Fruit fly (Drosophila melanogaster) whole organism, embryonic: ENCODE data around the gene Nup93-1.

Experiments
- Aef1 ChIP-seq: fragments of 200-800 bp; sonication (Bioruptor generic); IDR thresholded peaks from 3 replicates; pipeline ENCODE4 v1.3.6; 2022; ENCODE audit warnings: missing biosample characterization, missing genetic modification characterization
- Atf-2 ChIP-seq: fragments of 200-800 bp; sonication (Bioruptor generic); optimal IDR thresholded peaks from 2 replicates; lab custom pipeline; 2016; ENCODE audit warnings: missing biosample characterization, missing genetic modification characterization
- CG10565 ChIP-seq: fragments of 200-800 bp; sonication (Bioruptor generic); optimal IDR thresholded peaks from 3 replicates; lab custom pipeline; 2016; ENCODE audit warnings: missing biosample characterization, mild to moderate bottlenecking, missing genetic modification characterization
- CG12071 ChIP-seq: fragments of 200-800 bp; sonication (Bioruptor generic); optimal IDR thresholded peaks from 3 replicates; lab custom pipeline; 2018; ENCODE audit warnings: missing biosample characterization, mild to moderate bottlenecking, missing genetic modification characterization
- CG13424 ChIP-seq: fragments of 200-800 bp; sonication (Bioruptor generic); optimal IDR thresholded peaks from 2 replicates; lab custom pipeline; 2019; ENCODE audit warnings: missing biosample characterization, mild to moderate bottlenecking, missing genetic modification characterization, moderate library complexity
- CG13894 ChIP-seq: fragments of 200-800 bp; sonication (Bioruptor generic); optimal IDR thresholded peaks from 3 replicates; lab custom pipeline; 2018; ENCODE audit warnings: missing biosample characterization, mild to moderate bottlenecking, missing genetic modification characterization, moderate library complexity
- CG15479 ChIP-seq: fragments of 200-800 bp; sonication (Bioruptor generic); optimal IDR thresholded peaks from 3 replicates; lab custom pipeline; 2019; ENCODE audit warnings: missing biosample characterization, mild to moderate bottlenecking, missing genetic modification characterization, moderate library complexity
- CG15601 ChIP-seq: fragments of 200-800 bp; sonication (Bioruptor generic); optimal IDR thresholded peaks from 3 replicates; lab custom pipeline; 2019; ENCODE audit warnings: missing biosample characterization, mild to moderate bottlenecking, missing genetic modification characterization, moderate library complexity
- CG31441 ChIP-seq: fragments of 200-800 bp; sonication (Bioruptor generic); IDR thresholded peaks from 2 replicates; pipeline ENCODE4 v1.3.6; 2022; ENCODE audit warnings: missing biosample characterization, missing genetic modification characterization
- CG3995 ChIP-seq: fragments of 200-800 bp; sonication (Bioruptor generic); optimal IDR thresholded peaks from 3 replicates; lab custom pipeline; 2016; ENCODE audit warnings: missing biosample characterization, missing genetic modification characterization
- CG5953 ChIP-seq: fragments of 200-800 bp; sonication (Bioruptor generic); IDR thresholded peaks from 2 replicates; pipeline ENCODE4 v1.3.6; 2022; ENCODE audit warnings: missing biosample characterization, missing genetic modification characterization
- CG6254 ChIP-seq: fragments of 200-800 bp; sonication (Bioruptor generic); optimal IDR thresholded peaks from 3 replicates; lab custom pipeline; 2017; ENCODE audit warnings: mild to moderate bottlenecking, missing biosample characterization, missing genetic modification reagents, missing genetic modification characterization
- CG6654 ChIP-seq: fragments of 200-800 bp; sonication (Bioruptor generic); optimal IDR thresholded peaks from 2 replicates; lab custom pipeline; 2017; ENCODE audit warnings: missing biosample characterization, mild to moderate bottlenecking, missing genetic modification characterization
- CG6854 ChIP-seq: fragments of 200-800 bp; sonication (Bioruptor generic); optimal IDR thresholded peaks from 3 replicates; lab custom pipeline; 2017; ENCODE audit warnings: missing biosample characterization, mild to moderate bottlenecking, missing genetic modification characterization
- CG7556 ChIP-seq: fragments of 200-800 bp; sonication (Bioruptor generic); optimal IDR thresholded peaks from 2 replicates; lab custom pipeline; 2017; ENCODE audit warnings: missing biosample characterization, mild to moderate bottlenecking, missing genetic modification characterization
- CG9797 ChIP-seq: fragments of 200-800 bp; sonication (Bioruptor generic); optimal IDR thresholded peaks from 3 replicates; lab custom pipeline; 2018; ENCODE audit warnings: missing biosample characterization, mild to moderate bottlenecking, missing genetic modification characterization
- CG9817 ChIP-seq: fragments of 200-800 bp; sonication (Bioruptor generic); optimal IDR thresholded peaks from 2 replicates; lab custom pipeline; 2018; ENCODE audit warnings: missing biosample characterization, mild to moderate bottlenecking, missing genetic modification characterization, moderate library complexity
- D ChIP-seq, 2 experiments: fragments of 200-800 bp in 1 of 2; fragments of >200 bp in 1 of 2; sonication (Bioruptor generic) in 1 of 2; optimal IDR thresholded peaks; 2 replicates in 1 of 2; 3 replicates in 1 of 2; lab custom pipeline; 2017; ENCODE audit warnings: mild to moderate bottlenecking in 1 of 2, missing biosample characterization in 1 of 2, missing genetic modification characterization in 1 of 2, missing genetic modification reagents in 1 of 2
- Dll ChIP-seq: fragments of 200-800 bp; sonication (Bioruptor generic); IDR thresholded peaks from 4 replicates; pipeline ENCODE4 v1.3.6; 2022; ENCODE audit warnings: missing biosample characterization, missing genetic modification characterization; ENCODE audit not compliant: partially characterized antibody
- Ets65A ChIP-seq: fragments of 200-800 bp; sonication (Bioruptor generic); peaks from one replicate; lab custom pipeline; 2016; ENCODE audit warnings: missing biosample characterization, missing genetic modification characterization
- Fer1 ChIP-seq: fragments of 200-800 bp; sonication (Bioruptor generic); optimal IDR thresholded peaks from 2 replicates; lab custom pipeline; 2017; ENCODE audit warnings: missing biosample characterization, mild to moderate bottlenecking, missing genetic modification characterization
- Mes4 ChIP-seq: fragments of 200-800 bp; sonication (Bioruptor generic); optimal IDR thresholded peaks from 2 replicates; lab custom pipeline; 2016; ENCODE audit warnings: missing biosample characterization, missing genetic modification characterization
- Optix ChIP-seq: fragments of 200-800 bp; sonication (Bioruptor generic); IDR thresholded peaks from 3 replicates; pipeline ENCODE4 v1.3.6; 2022; ENCODE audit warnings: missing biosample characterization, missing genetic modification characterization
- PHDP ChIP-seq: fragments of 200-800 bp; sonication (Bioruptor generic); optimal IDR thresholded peaks from 3 replicates; lab custom pipeline; 2018; ENCODE audit warnings: missing biosample characterization, mild to moderate bottlenecking, missing genetic modification characterization, moderate library complexity
- Ptx1 ChIP-seq: fragments of 200-800 bp; sonication (Bioruptor generic); IDR thresholded peaks from 2 replicates; pipeline ENCODE4 v1.3.6; 2022; ENCODE audit warnings: missing biosample characterization, missing genetic modification characterization
- abd-A ChIP-seq: fragments of 200-800 bp; sonication (Bioruptor generic); optimal IDR thresholded peaks from 3 replicates; lab custom pipeline; 2019; ENCODE audit warnings: missing biosample characterization, mild to moderate bottlenecking, missing genetic modification characterization, moderate library complexity
- al ChIP-seq: fragments of 200-800 bp; sonication (Bioruptor generic); IDR thresholded peaks from 2 replicates; pipeline ENCODE4 v1.3.6; 2022; ENCODE audit warnings: missing biosample characterization, missing genetic modification characterization
- caup ChIP-seq: fragments of 200-800 bp; sonication (Bioruptor generic); optimal IDR thresholded peaks from 3 replicates; lab custom pipeline; 2017; ENCODE audit warnings: missing biosample characterization, mild to moderate bottlenecking, missing genetic modification characterization, moderate library complexity; ENCODE audit not compliant: severe bottlenecking
- dpn ChIP-seq, 2 experiments: fragments of 200-800 bp; sonication (Bioruptor generic); optimal IDR thresholded peaks; 3 replicates each; lab custom pipeline; 2016; ENCODE audit warnings: missing biosample characterization in 2 of 2, missing genetic modification characterization in 2 of 2
- fd102C ChIP-seq: fragments of 200-800 bp; sonication (Bioruptor generic); optimal IDR thresholded peaks from 2 replicates; lab custom pipeline; 2018; ENCODE audit warnings: missing biosample characterization, mild to moderate bottlenecking, missing genetic modification characterization, moderate library complexity
- gem ChIP-seq: fragments of 200-800 bp; sonication (Bioruptor generic); optimal IDR thresholded peaks from 2 replicates; lab custom pipeline; 2019; ENCODE audit warnings: missing biosample characterization, mild to moderate bottlenecking, missing genetic modification characterization, moderate library complexity
- kay ChIP-seq: fragments of 200-800 bp; sonication (Bioruptor generic); optimal IDR thresholded peaks from 2 replicates; lab custom pipeline; 2016; ENCODE audit warnings: missing biosample characterization, missing genetic modification characterization
- lmd ChIP-seq: fragments of 200-800 bp; sonication (Bioruptor generic); IDR thresholded peaks from 2 replicates; pipeline ENCODE4 v1.3.6; 2022; ENCODE audit warnings: missing biosample characterization, missing genetic modification characterization
- lola ChIP-seq, 3 experiments: fragments of >200 bp in 2 of 3; fragments of 200-800 bp in 1 of 3; sonication (Bioruptor generic) in 1 of 3; optimal IDR thresholded peaks; 2 replicates each; lab custom pipeline; 2017 to 2019; ENCODE audit warnings: missing biosample characterization in 3 of 3, missing genetic modification characterization in 3 of 3, mild to moderate bottlenecking in 1 of 3, moderate library complexity in 1 of 3
- lov ChIP-seq, 2 experiments: fragments of 200-800 bp in 1 of 2; fragments of >200 bp in 1 of 2; sonication (Bioruptor generic) in 1 of 2; IDR thresholded peaks in 1 of 2; optimal IDR thresholded peaks in 1 of 2; 2 replicates in 1 of 2; 3 replicates in 1 of 2; pipeline versions ENCODE4 v1.3.6 to Lab custom; 2017 to 2022; ENCODE audit warnings: missing biosample characterization in 1 of 2, missing genetic modification characterization in 1 of 2
- luna ChIP-seq: fragments of 200-800 bp; sonication (Bioruptor generic); optimal IDR thresholded peaks from 2 replicates; lab custom pipeline; 2016; ENCODE audit warnings: missing biosample characterization, missing genetic modification characterization
- odd ChIP-seq: fragments of 200-800 bp; sonication (Bioruptor generic); optimal IDR thresholded peaks from 2 replicates; lab custom pipeline; 2017; ENCODE audit warnings: missing biosample characterization, mild to moderate bottlenecking, missing genetic modification characterization
- phol ChIP-seq: fragments of 200-800 bp; sonication (Bioruptor generic); optimal IDR thresholded peaks from 3 replicates; lab custom pipeline; 2018; ENCODE audit warnings: missing biosample characterization, mild to moderate bottlenecking, missing genetic modification characterization, moderate library complexity
- pnt ChIP-seq: fragments of 200-800 bp; sonication (Bioruptor generic); optimal IDR thresholded peaks from 3 replicates; lab custom pipeline; 2016; ENCODE audit warnings: missing biosample characterization, missing genetic modification characterization
- row ChIP-seq: fragments of 200-800 bp; sonication (Bioruptor generic); IDR thresholded peaks from 3 replicates; pipeline ENCODE4 v1.3.6; 2022; ENCODE audit warnings: missing biosample characterization, missing genetic modification characterization
- sd ChIP-seq: fragments of 200-800 bp; sonication (Bioruptor generic); optimal IDR thresholded peaks from 3 replicates; lab custom pipeline; 2018; ENCODE audit warnings: missing biosample characterization, mild to moderate bottlenecking, missing genetic modification characterization, moderate library complexity
- shn ChIP-seq: fragments of 200-800 bp; sonication (Bioruptor generic); optimal IDR thresholded peaks from 3 replicates; lab custom pipeline; 2016; ENCODE audit warnings: missing biosample characterization, missing genetic modification characterization
- sim ChIP-seq: fragments of 200-800 bp; sonication (Bioruptor generic); IDR thresholded peaks from 2 replicates; pipeline ENCODE4 v1.3.6; 2022; ENCODE audit warnings: missing biosample characterization, missing genetic modification characterization
- sisA ChIP-seq: fragments of 200-800 bp; sonication (Bioruptor generic); IDR thresholded peaks from 2 replicates; pipeline ENCODE4 v1.3.6; 2022; ENCODE audit warnings: missing biosample characterization, missing genetic modification characterization
- slbo ChIP-seq: fragments of 200-800 bp; sonication (Bioruptor generic); IDR thresholded peaks from 2 replicates; pipeline ENCODE4 v1.3.6; 2022; ENCODE audit warnings: missing biosample characterization, missing genetic modification characterization
- tgo ChIP-seq: fragments of 200-800 bp; sonication (Bioruptor generic); IDR thresholded peaks from 3 replicates; pipeline ENCODE4 v1.3.6; 2022; ENCODE audit warnings: missing biosample characterization, missing genetic modification characterization
- unpg ChIP-seq: fragments of 200-800 bp; sonication (Bioruptor generic); optimal IDR thresholded peaks from 3 replicates; lab custom pipeline; 2018; ENCODE audit warnings: missing biosample characterization, mild to moderate bottlenecking, missing genetic modification characterization, moderate library complexity
- yki ChIP-seq: fragments of >200 bp; optimal IDR thresholded peaks from 3 replicates; lab custom pipeline; 2018

The Nup93-1 gene

DNA sequence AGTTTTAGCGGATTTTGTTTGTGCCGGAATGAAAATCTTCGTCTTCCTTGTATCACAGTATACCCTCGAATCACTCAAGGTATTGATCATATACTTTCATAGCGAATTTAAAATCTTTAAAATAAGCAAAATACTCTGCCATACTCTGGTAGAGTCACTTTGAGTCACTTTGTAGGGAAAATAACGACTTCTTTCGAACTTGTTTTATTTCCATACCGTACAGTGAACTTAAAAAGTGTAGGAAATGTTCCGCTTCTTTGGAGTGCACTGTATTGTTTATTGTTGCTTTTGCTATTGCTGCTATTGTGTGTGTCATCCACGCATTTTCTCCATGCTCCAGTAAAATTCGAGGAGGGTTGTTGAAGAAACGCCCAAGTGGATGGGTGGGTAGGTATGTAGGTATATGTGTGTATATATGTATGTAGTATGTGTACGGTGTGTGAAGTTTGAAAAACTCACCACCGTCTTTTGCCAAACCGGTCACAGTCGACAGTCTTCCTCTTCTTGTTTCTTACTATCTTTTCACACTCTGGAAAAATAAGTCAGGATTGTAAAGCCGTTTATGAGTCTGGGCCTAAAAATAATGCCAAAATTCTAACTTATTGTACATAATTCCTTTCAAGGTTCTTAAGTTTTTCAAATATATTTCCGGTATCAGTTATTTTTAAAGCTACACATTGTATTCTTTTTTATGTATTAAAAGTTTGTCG, 33.5 kb upstream of the Nup93-1 start (continued):
- peak; percentile 79 for TF ChIP-seq row (GFP tag; lab: Robert Waterston, UW)
- TF ChIP-seq Optix (GFP tag; lab: Robert Waterston, UW), result 0 out of 3 replicates have a peak, but pooled peaks have one; percentile 10
- TF ChIP-seq luna (GFP tag; lab: Kevin White, UChicago), result no peak
- peak; percentile 34 for TF ChIP-seq pnt
- peak in 1 of 3 experiments; percentile 25 for TF ChIP-seq lola (GFP tag; optimal IDR thresholded peaks at IDR 0.05; lab: Kevin White, UChicago)
- TF ChIP-seq CG15479 (GFP tag; lab: Kevin White, UChicago), result no peak
- TF ChIP-seq PHDP (tag; lab: Kevin White, UChicago), result peak; percentile 23
- no peak for TF ChIP-seq Dll (GFP tag; lab: Robert Waterston, UW)
- TF ChIP-seq Mes4 (GFP tag; lab: Kevin White, UChicago), result no peak
- TF ChIP-seq D (optimal IDR thresholded peaks at IDR 0.05; lab: Kevin White, UChicago), result no peak
- peak; percentile 45 for TF ChIP-seq D (GFP tag; optimal IDR thresholded peaks at IDR 0.05; lab: Kevin White, UChicago)
- no peak for TF ChIP-seq CG6254 (GFP tag; lab: Kevin White, UChicago)
- TF ChIP-seq CG6654 (GFP tag; lab: Kevin White, UChicago), result peak; percentile 15
- no peak for TF ChIP-seq odd (GFP tag; lab: Kevin White, UChicago)
- TF ChIP-seq CG7556 (GFP tag; lab: Kevin White, UChicago), result peak; percentile 63
- TF ChIP-seq slbo (GFP tag; lab: Robert Waterston, UW), result peak; percentile 37
- no peak for TF ChIP-seq CG5953 (GFP tag; lab: Robert Waterston, UW)
- peak; percentile 9 for TF ChIP-seq Atf-2 (GFP tag; lab: Kevin White, UChicago)
- TF ChIP-seq Aef1, result peak; percentile 13; the same call in 1 of the 3 replicates
- TF ChIP-seq CG13424 (tag; lab: Kevin White, UChicago), result peak; percentile 38
- peak; percentile 17 for TF ChIP-seq CG9817
- TF ChIP-seq kay (GFP tag; lab: Kevin White, UChicago), result peak; percentile 34
- no peak for TF ChIP-seq CG10565 (GFP tag; lab: Kevin White, UChicago)
- TF ChIP-seq Ptx1 (GFP tag; lab: Robert Waterston, UW), result 0 out of 2 replicates have a peak, but pooled peaks have one; percentile 27
- peak; percentile 22 to 45 for TF ChIP-seq dpn (GFP tag; optimal IDR thresholded peaks at IDR 0.05; lab: Kevin White, UChicago)
- TF ChIP-seq caup (GFP tag; lab: Kevin White, UChicago), result peak; percentile 14
- peak; percentile 23 for TF ChIP-seq sd (tag; lab: Kevin White, UChicago)
- peak; percentile 38; the same call in 1 of the 2 replicates for TF ChIP-seq CG31441 (GFP tag; lab: Robert Waterston, UW)
- TF ChIP-seq CG13894, result peak; percentile 37
- peak; percentile 40 for TF ChIP-seq unpg (GFP tag; lab: Kevin White, UChicago)
- TF ChIP-seq tgo (GFP tag; lab: Robert Waterston, UW), result 0 out of 3 replicates have a peak, but pooled peaks have one; percentile 19
- no peak for TF ChIP-seq lov (optimal IDR thresholded peaks at IDR 0.05; lab: Kevin White, UChicago)
- no peak for TF ChIP-seq lov (GFP tag; IDR thresholded peaks at IDR 0.05; lab: Robert Waterston, UW)
- peak; percentile 74 for TF ChIP-seq abd-A
- TF ChIP-seq CG6854, result peak; percentile 16
- TF ChIP-seq CG15601, result peak; percentile 15
- TF ChIP-seq gem, result peak; percentile 61
- TF ChIP-seq shn (GFP tag; lab: Kevin White, UChicago), result no peak
- no peak for TF ChIP-seq yki (lab: Kevin White, UChicago)
- peak; percentile 55 for TF ChIP-seq Fer1 (GFP tag; lab: Kevin White, UChicago)
- TF ChIP-seq al, result no peak
- TF ChIP-seq CG12071 (GFP tag; lab: Kevin White, UChicago), result peak; percentile 17
- peak; percentile 44; the same call in 1 of the 2 replicates for TF ChIP-seq lmd (GFP tag; lab: Robert Waterston, UW)
- peak; percentile 24; the same call in 1 of the 2 replicates for TF ChIP-seq sisA (GFP tag; lab: Robert Waterston, UW)
- peak; percentile 89 for TF ChIP-seq Ets65A (GFP tag; lab: Kevin White, UChicago)
- 0 out of 2 replicates have a peak, but pooled peaks have one; percentile 24 for TF ChIP-seq sim
- TF ChIP-seq fd102C (GFP tag; lab: Kevin White, UChicago), result no peak
- TF ChIP-seq CG3995 (GFP tag; lab: Kevin White, UChicago), result peak; percentile 17
- TF ChIP-seq CG9797 (GFP tag; lab: Kevin White, UChicago), result no peak
- TF ChIP-seq phol, result peak; percentile 36
